Worm (Caenorhabditis elegans): Measurements from ENCODE around the gene sdz-32.

Gene sdz-32

DNA sequence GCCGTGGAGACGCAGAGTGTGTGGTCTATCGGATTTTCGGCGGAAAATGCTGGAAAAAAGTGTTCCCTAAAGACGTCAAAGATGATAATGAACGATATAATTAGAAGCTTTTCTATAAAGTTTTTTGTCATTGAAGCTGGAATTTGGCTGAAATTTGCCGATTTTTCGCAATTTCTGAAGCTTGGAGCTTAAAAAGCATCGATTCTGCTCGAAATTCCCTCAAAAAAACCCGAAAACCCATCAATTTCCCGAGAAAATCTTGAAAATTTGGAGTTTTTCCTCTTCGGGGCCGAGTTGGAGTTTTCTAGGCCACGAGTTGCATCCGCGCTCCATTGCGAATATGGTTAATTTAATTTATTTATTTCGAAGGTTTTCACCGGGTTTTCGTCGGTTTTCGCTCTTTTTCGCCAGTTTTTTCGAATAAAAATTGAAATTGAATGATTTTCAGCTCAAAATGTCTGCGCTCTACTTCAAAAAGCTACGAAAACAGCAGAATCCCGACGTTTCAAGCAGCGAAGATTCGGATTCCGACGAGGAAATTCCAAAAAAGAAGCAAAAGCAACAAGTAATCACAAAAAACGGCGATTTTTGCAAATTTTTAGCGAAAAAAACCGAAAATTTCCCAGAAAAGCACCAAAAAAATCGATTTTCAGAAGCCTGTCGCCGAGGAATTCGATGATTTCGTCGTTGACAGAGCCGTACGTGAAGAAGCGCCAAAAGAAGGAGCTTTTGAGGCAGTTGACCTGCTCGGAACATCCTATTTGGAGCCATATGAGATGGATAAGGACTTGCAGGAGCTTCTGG is 28.9 kb downstream of the sdz-32 start, which contains the start of the genes col-71 and Y49F6B.2:
Gene col-71, minus strand, starts transcription at position 51 of the 804 bp plus-strand sequence.
Gene Y49F6B.2, plus strand, starts transcription at position 449 of the 804 bp plus-strand sequence.
- TF ChIP-seq dmd-4 (tag; optimal IDR thresholded peaks at IDR 0.05; ENCODE audit: borderline replicate concordance) (no peak), gmeb-2 (tag; optimal IDR thresholded peaks at IDR 0.05) (peak; percentile 30), C08G9.2 (tag; optimal IDR thresholded peaks at IDR 0.05) (peak; percentile 90), ceh-9 (tag; optimal IDR thresholded peaks at IDR 0.05) (no peak), sdc-2 (tag; optimal IDR thresholded peaks at IDR 0.05) (no peak), hlh-13 (GFP tag; optimal IDR thresholded peaks at IDR 0.05) (no peak), K09A11.1 (tag; optimal IDR thresholded peaks at IDR 0.05; ENCODE audit: insufficient read depth) (no peak), zip-5 (tag; optimal IDR thresholded peaks at IDR 0.05) (peak; percentile 83), pat-9 (tag; optimal IDR thresholded peaks at IDR 0.05) (no peak), ztf-16 (tag; optimal IDR thresholded peaks at IDR 0.05) (peak; percentile 48), fax-1 (tag; optimal IDR thresholded peaks at IDR 0.05) (peak; percentile 70), elt-2 (tag; optimal IDR thresholded peaks at IDR 0.05) (peak; percentile 67), hlh-8 (tag; optimal IDR thresholded peaks at IDR 0.05) (peak; percentile 60), ceh-31 (tag; optimal IDR thresholded peaks at IDR 0.05) (peak; percentile 96), ceh-24 (tag; optimal IDR thresholded peaks at IDR 0.05) (no peak), ceh-45 (GFP tag; IDR thresholded peaks at IDR 0.05) (no peak), madf-2 (tag; optimal IDR thresholded peaks at IDR 0.05) (no peak), pros-1 (tag; optimal IDR thresholded peaks at IDR 0.05) (no peak), pax-1 (tag; optimal IDR thresholded peaks at IDR 0.05) (peak; percentile 44), npax-4 (tag; optimal IDR thresholded peaks at IDR 0.05) (no peak), unc-86 (tag; optimal IDR thresholded peaks at IDR 0.05) (peak; percentile 34), ceh-22 (tag; optimal IDR thresholded peaks at IDR 0.05) (no peak), syd-9 (tag; optimal IDR thresholded peaks at IDR 0.05) (no peak), tbx-7 (tag; optimal IDR thresholded peaks at IDR 0.05) (peak; percentile 84), mec-3 (tag; optimal IDR thresholded peaks at IDR 0.05; ENCODE audit: borderline replicate concordance) (peak; percentile 86), ceh-14 (tag; optimal IDR thresholded peaks at IDR 0.05) (peak; percentile 89), ceh-48 (tag; optimal IDR thresholded peaks at IDR 0.05) (no peak), che-1 (tag; optimal IDR thresholded peaks at IDR 0.05) (peak; percentile 22), ceh-34 (tag; optimal IDR thresholded peaks at IDR 0.05) (peak; percentile 24), nhr-11 (tag; optimal IDR thresholded peaks at IDR 0.05) (no peak), rnt-1 (tag; optimal IDR thresholded peaks at IDR 0.05) (peak; percentile 73), sox-2 (GFP tag; IDR thresholded peaks at IDR 0.05) (no peak), Y22D7AL.16 (tag; optimal IDR thresholded peaks at IDR 0.05) (no peak), fkh-6 (tag; optimal IDR thresholded peaks at IDR 0.05) (no peak), unc-42 (tag; optimal IDR thresholded peaks at IDR 0.05) (peak; percentile 100), elt-4 (tag; optimal IDR thresholded peaks at IDR 0.05) (no peak), tbx-2 (tag; optimal IDR thresholded peaks at IDR 0.05) (peak; percentile 83), ttx-3 (tag; optimal IDR thresholded peaks at IDR 0.05) (peak; percentile 49), lin-11 (tag; optimal IDR thresholded peaks at IDR 0.05) (no peak), pha-4 (tag; optimal IDR thresholded peaks at IDR 0.05) (no peak), hlh-30 (tag; optimal IDR thresholded peaks at IDR 0.05; ENCODE audit: insufficient read depth) (no peak), ref-2 (tag; optimal IDR thresholded peaks at IDR 0.05) (peak; percentile 76), nhr-232 (tag; optimal IDR thresholded peaks at IDR 0.05) (no peak), pha-2 (tag; optimal IDR thresholded peaks at IDR 0.05) (no peak), eyg-1 (tag; optimal IDR thresholded peaks at IDR 0.05) (no peak), K02D7.2 (tag; optimal IDR thresholded peaks at IDR 0.05) (no peak), unc-3 (GFP tag; conservative IDR thresholded peaks at IDR 0.05) (no peak), unc-3 (tag; optimal IDR thresholded peaks at IDR 0.05) (peak; percentile 31), sox-4 (tag; optimal IDR thresholded peaks at IDR 0.05) (no peak), C38D4.7 (GFP tag; optimal IDR thresholded peaks at IDR 0.05) (no peak), ceh-19 (GFP tag; optimal IDR thresholded peaks at IDR 0.05) (no peak), F13H6.1 (tag; optimal IDR thresholded peaks at IDR 0.05) (peak; percentile 51)
